Fruit fly (Drosophila melanogaster) whole organism, embryonic: ENCODE data around the gene CG12206.

ENCODE experiments used
- ATbp ChIP-seq: fragments of 200-800 bp; sonication (Bioruptor generic); optimal IDR thresholded peaks from 2 replicates; lab custom pipeline; 2017; ENCODE audit warnings: missing biosample characterization, mild to moderate bottlenecking, missing genetic modification characterization, missing genetic modification reagents
- Asciz ChIP-seq: fragments of 200-800 bp; sonication (Bioruptor generic); optimal IDR thresholded peaks from 2 replicates; lab custom pipeline; 2017; ENCODE audit warnings: missing biosample characterization, mild to moderate bottlenecking, missing genetic modification characterization, missing genetic modification reagents
- CG10274 ChIP-seq: fragments of 200-800 bp; sonication (Bioruptor generic); optimal IDR thresholded peaks from 3 replicates; lab custom pipeline; 2017; ENCODE audit warnings: missing biosample characterization, mild to moderate bottlenecking, missing genetic modification characterization
- CG11456 ChIP-seq: fragments of 200-800 bp; sonication (Bioruptor generic); IDR thresholded peaks from 3 replicates; pipeline ENCODE4 v1.3.6; 2022; ENCODE audit warnings: missing biosample characterization, missing genetic modification characterization
- CG11695 ChIP-seq: fragments of 200-800 bp; sonication (Bioruptor generic); IDR thresholded peaks from 3 replicates; pipeline ENCODE4 v1.3.6; 2022; ENCODE audit warnings: missing biosample characterization, missing genetic modification characterization
- CG15696 ChIP-seq: fragments of 200-800 bp; sonication (Bioruptor generic); optimal IDR thresholded peaks from 2 replicates; lab custom pipeline; 2019; ENCODE audit warnings: missing biosample characterization, mild to moderate bottlenecking, missing genetic modification characterization, moderate library complexity
- CG17186 ChIP-seq: fragments of 200-800 bp; sonication (Bioruptor generic); optimal IDR thresholded peaks from 3 replicates; lab custom pipeline; 2017; ENCODE audit warnings: missing biosample characterization, missing genetic modification reagents, missing genetic modification characterization
- CG17912 ChIP-seq: fragments of 200-800 bp; sonication (Bioruptor generic); optimal IDR thresholded peaks from 2 replicates; lab custom pipeline; 2018; ENCODE audit warnings: missing biosample characterization, mild to moderate bottlenecking, missing genetic modification characterization
- CG18262 ChIP-seq: fragments of 200-800 bp; optimal IDR thresholded peaks from 3 replicates; lab custom pipeline; 2019; ENCODE audit warnings: missing biosample characterization, mild to moderate bottlenecking, missing genetic modification characterization, moderate library complexity
- CG2129 ChIP-seq: fragments of 200-800 bp; sonication (Bioruptor generic); IDR thresholded peaks from 2 replicates; pipeline ENCODE4 v1.3.6; 2022; ENCODE audit warnings: missing biosample characterization, missing genetic modification characterization; ENCODE audit not compliant: partially characterized antibody
- CG2199 ChIP-seq: fragments of 200-800 bp; sonication (Bioruptor generic); IDR thresholded peaks from 3 replicates; pipeline ENCODE4 v1.3.6; 2022; ENCODE audit warnings: missing biosample characterization, missing genetic modification characterization
- CG2678 ChIP-seq: fragments of 200-800 bp; sonication (Bioruptor generic); optimal IDR thresholded peaks from 3 replicates; lab custom pipeline; 2019; ENCODE audit warnings: missing biosample characterization, mild to moderate bottlenecking, missing genetic modification characterization, moderate library complexity
- CG30403 ChIP-seq: fragments of 200-800 bp; sonication (Bioruptor generic); optimal IDR thresholded peaks from 3 replicates; lab custom pipeline; 2016; ENCODE audit warnings: missing biosample characterization, missing genetic modification characterization
- CG31365 ChIP-seq: fragments of 200-800 bp; sonication (Bioruptor generic); optimal IDR thresholded peaks from 2 replicates; lab custom pipeline; 2018; ENCODE audit warnings: missing biosample characterization, mild to moderate bottlenecking, missing genetic modification characterization
- CG31441 ChIP-seq: fragments of 200-800 bp; sonication (Bioruptor generic); IDR thresholded peaks from 2 replicates; pipeline ENCODE4 v1.3.6; 2022; ENCODE audit warnings: missing biosample characterization, missing genetic modification characterization
- CG32532 ChIP-seq: fragments of 200-800 bp; sonication (Bioruptor generic); IDR thresholded peaks from 2 replicates; pipeline ENCODE4 v1.3.6; 2022; ENCODE audit warnings: missing biosample characterization, missing genetic modification characterization
- CG34224 ChIP-seq: fragments of 200-800 bp; sonication (Bioruptor generic); IDR thresholded peaks from 3 replicates; pipeline ENCODE4 v1.3.6; 2022; ENCODE audit warnings: missing biosample characterization, missing genetic modification characterization; ENCODE audit not compliant: partially characterized antibody
- CG34422 ChIP-seq: fragments of 200-800 bp; sonication (Bioruptor generic); IDR thresholded peaks from 3 replicates; pipeline ENCODE4 v1.3.6; 2022; ENCODE audit warnings: missing biosample characterization, missing genetic modification characterization
- CG3847 ChIP-seq: fragments of 200-800 bp; sonication (Bioruptor generic); IDR thresholded peaks from 2 replicates; pipeline ENCODE4 v1.3.6; 2022; ENCODE audit warnings: missing biosample characterization, missing genetic modification characterization
- CG4282 ChIP-seq: fragments of 200-800 bp; sonication (Bioruptor generic); optimal IDR thresholded peaks from 2 replicates; lab custom pipeline; 2016; ENCODE audit warnings: missing biosample characterization, missing genetic modification characterization
- CG7271 ChIP-seq: fragments of 200-800 bp; sonication (Bioruptor generic); optimal IDR thresholded peaks from 2 replicates; lab custom pipeline; 2018; ENCODE audit warnings: missing biosample characterization, mild to moderate bottlenecking, missing genetic modification characterization, moderate library complexity
- CG7556 ChIP-seq: fragments of 200-800 bp; sonication (Bioruptor generic); optimal IDR thresholded peaks from 2 replicates; lab custom pipeline; 2017; ENCODE audit warnings: missing biosample characterization, mild to moderate bottlenecking, missing genetic modification characterization
- CG9215 ChIP-seq: fragments of 200-800 bp; sonication (Bioruptor generic); IDR thresholded peaks from 2 replicates; pipeline ENCODE4 v1.3.6; 2022; ENCODE audit warnings: missing biosample characterization, missing genetic modification characterization
- CG9876 ChIP-seq: fragments of 200-800 bp; sonication (Bioruptor generic); optimal IDR thresholded peaks from 2 replicates; lab custom pipeline; 2016; ENCODE audit warnings: missing biosample characterization, missing genetic modification characterization
- CTCF ChIP-seq: fragments of 200-800 bp; sonication (Bioruptor generic); optimal IDR thresholded peaks from 2 replicates; lab custom pipeline; 2017; ENCODE audit warnings: missing biosample characterization, mild to moderate bottlenecking, missing genetic modification characterization, moderate library complexity
- D ChIP-seq, 2 experiments: fragments of 200-800 bp in 1 of 2; fragments of >200 bp in 1 of 2; sonication (Bioruptor generic) in 1 of 2; optimal IDR thresholded peaks; 2 replicates in 1 of 2; 3 replicates in 1 of 2; lab custom pipeline; 2017; ENCODE audit warnings: mild to moderate bottlenecking in 1 of 2, missing biosample characterization in 1 of 2, missing genetic modification characterization in 1 of 2, missing genetic modification reagents in 1 of 2
- Hr51 ChIP-seq, 2 experiments: fragments of 200-800 bp; sonication (Bioruptor generic); optimal IDR thresholded peaks; 2 replicates in 1 of 2; 3 replicates in 1 of 2; lab custom pipeline; 2016 to 2018; ENCODE audit warnings: missing biosample characterization in 2 of 2, missing genetic modification characterization in 2 of 2, mild to moderate bottlenecking in 1 of 2, moderate library complexity in 1 of 2
- Med ChIP-seq: fragments of 200-800 bp; sonication (Bioruptor generic); peaks from one replicate; lab custom pipeline; 2016; ENCODE audit warnings: missing biosample characterization, missing genetic modification characterization, mild to moderate bottlenecking, inconsistent platforms, moderate library complexity
- Oaz ChIP-seq: fragments of 200-800 bp; sonication (Bioruptor generic); IDR thresholded peaks from 2 replicates; pipeline ENCODE4 v1.3.6; 2022; ENCODE audit warnings: missing biosample characterization, missing genetic modification characterization
- TFAM ChIP-seq: fragments of 200-800 bp; sonication (Bioruptor generic); optimal IDR thresholded peaks from 2 replicates; lab custom pipeline; 2017; ENCODE audit warnings: missing biosample characterization, missing genetic modification characterization, inconsistent platforms
- Tbp ChIP-seq: fragments of >200 bp; optimal IDR thresholded peaks from 2 replicates; lab custom pipeline; 2018; ENCODE audit warnings: missing biosample characterization, missing genetic modification characterization
- ato ChIP-seq: fragments of 200-800 bp; sonication (Bioruptor generic); IDR thresholded peaks from 2 replicates; pipeline ENCODE4 v1.3.6; 2022; ENCODE audit warnings: missing biosample characterization, missing genetic modification characterization; ENCODE audit not compliant: partially characterized antibody
- bsh ChIP-seq, 2 experiments: fragments of 200-800 bp; sonication (Bioruptor generic); optimal IDR thresholded peaks; 2 replicates each; lab custom pipeline; 2017 to 2018; ENCODE audit warnings: mild to moderate bottlenecking in 2 of 2, missing biosample characterization in 2 of 2, missing genetic modification characterization in 2 of 2, moderate library complexity in 1 of 2
- eve ChIP-seq, 2 experiments: fragments of >200 bp; optimal IDR thresholded peaks; 2 replicates each; lab custom pipeline; 2017; ENCODE audit warnings: missing biosample characterization in 2 of 2, missing genetic modification characterization in 2 of 2
- fd3F ChIP-seq: fragments of 200-800 bp; sonication (Bioruptor generic); optimal IDR thresholded peaks from 2 replicates; lab custom pipeline; 2018; ENCODE audit warnings: missing biosample characterization, mild to moderate bottlenecking, missing genetic modification characterization, moderate library complexity
- fru ChIP-seq: fragments of >200 bp; optimal IDR thresholded peaks from 2 replicates; lab custom pipeline; 2017
- ftz-f1 ChIP-seq: fragments of 200-800 bp; sonication (Bioruptor generic); optimal IDR thresholded peaks from 2 replicates; lab custom pipeline; 2016; ENCODE audit warnings: missing biosample characterization, missing genetic modification characterization
- gem ChIP-seq: fragments of 200-800 bp; sonication (Bioruptor generic); optimal IDR thresholded peaks from 2 replicates; lab custom pipeline; 2019; ENCODE audit warnings: missing biosample characterization, mild to moderate bottlenecking, missing genetic modification characterization, moderate library complexity
- gsb ChIP-seq: fragments of 200-800 bp; sonication (Bioruptor generic); IDR thresholded peaks from 2 replicates; pipeline ENCODE4 v1.3.6; 2022; ENCODE audit warnings: missing biosample characterization, missing genetic modification characterization
- insv ChIP-seq, 2 experiments: fragments of 200-800 bp; sonication (Bioruptor generic); optimal IDR thresholded peaks; 3 replicates each; lab custom pipeline; 2016 to 2018; ENCODE audit warnings: missing biosample characterization in 2 of 2, missing genetic modification characterization in 2 of 2
- jing ChIP-seq: fragments of 200-800 bp; sonication (Bioruptor generic); optimal IDR thresholded peaks from 2 replicates; lab custom pipeline; 2018; ENCODE audit warnings: missing biosample characterization, mild to moderate bottlenecking, missing genetic modification characterization
- mld ChIP-seq: fragments of 200-800 bp; sonication (Bioruptor generic); IDR thresholded peaks from 3 replicates; pipeline ENCODE4 v1.3.6; 2022; ENCODE audit warnings: missing biosample characterization, missing genetic modification characterization; ENCODE audit not compliant: partially characterized antibody
- odd ChIP-seq: fragments of 200-800 bp; sonication (Bioruptor generic); optimal IDR thresholded peaks from 2 replicates; lab custom pipeline; 2017; ENCODE audit warnings: missing biosample characterization, mild to moderate bottlenecking, missing genetic modification characterization
- rib ChIP-seq: fragments of 200-800 bp; sonication (Bioruptor generic); IDR thresholded peaks from 2 replicates; pipeline ENCODE4 v1.3.6; 2022; ENCODE audit warnings: missing biosample characterization, missing genetic modification characterization
- schlank ChIP-seq: fragments of 200-800 bp; sonication (Bioruptor generic); optimal IDR thresholded peaks from 2 replicates; lab custom pipeline; 2018; ENCODE audit warnings: missing biosample characterization, mild to moderate bottlenecking, missing genetic modification characterization
- tgo ChIP-seq: fragments of 200-800 bp; sonication (Bioruptor generic); IDR thresholded peaks from 3 replicates; pipeline ENCODE4 v1.3.6; 2022; ENCODE audit warnings: missing biosample characterization, missing genetic modification characterization
- tin ChIP-seq: fragments of 200-800 bp; sonication (Bioruptor generic); optimal IDR thresholded peaks from 3 replicates; lab custom pipeline; 2016; ENCODE audit warnings: missing biosample characterization, missing genetic modification characterization
- zen2 ChIP-seq: fragments of 200-800 bp; sonication (Bioruptor generic); IDR thresholded peaks from 3 replicates; pipeline ENCODE4 v1.3.6; 2022; ENCODE audit warnings: missing biosample characterization, missing genetic modification characterization; ENCODE audit not compliant: partially characterized antibody

CG12206 gene

dm6 chrX:3474476-3475439 is at the start of gene CG12206 (continued):
- TF ChIP-seq bsh (GFP tag; optimal IDR thresholded peaks at IDR 0.05; lab: Kevin White, UChicago) (peak; percentile 61 to 86), CG2678 (tag; lab: Kevin White, UChicago) (peak; percentile 83), Oaz (no peak), CG2199 (GFP tag; lab: Robert Waterston, UW) (no peak), CG11456 (GFP tag; lab: Robert Waterston, UW) (no peak), CG3847 (GFP tag; lab: Robert Waterston, UW) (peak; percentile 63), CG10274 (GFP tag; lab: Kevin White, UChicago) (no peak), CG9215 (GFP tag; lab: Robert Waterston, UW) (peak; percentile 71), CG17186 (GFP tag; lab: Kevin White, UChicago) (no peak), zen2 (GFP tag; lab: Robert Waterston, UW) (no peak), CG4282 (GFP tag; lab: Kevin White, UChicago) (no peak), gsb (GFP tag; lab: Robert Waterston, UW) (no peak; the same call in 1 of the 2 replicates), tgo (GFP tag; lab: Robert Waterston, UW) (peak; percentile 58; the same call in 2 of the 3 replicates), CG34422 (GFP tag; lab: Robert Waterston, UW) (no peak), tin (GFP tag; lab: Kevin White, UChicago) (peak; percentile 13), eve (GFP tag; optimal IDR thresholded peaks at IDR 0.05; lab: Kevin White, UChicago) (no peak), gem (tag; lab: Kevin White, UChicago) (peak; percentile 78), fru (lab: Kevin White, UChicago) (no peak), CG32532 (GFP tag; lab: Robert Waterston, UW) (peak; percentile 74; the same call in 1 of the 2 replicates), CG11695 (GFP tag; lab: Robert Waterston, UW) (peak; percentile 64; the same call in 2 of the 3 replicates), odd (GFP tag; lab: Kevin White, UChicago) (no peak), TFAM (GFP tag; lab: Kevin White, UChicago) (no peak), D (optimal IDR thresholded peaks at IDR 0.05; lab: Kevin White, UChicago) (no peak), D (GFP tag; optimal IDR thresholded peaks at IDR 0.05; lab: Kevin White, UChicago) (peak; percentile 33), insv (GFP tag; optimal IDR thresholded peaks at IDR 0.05; lab: Kevin White, UChicago) (no peak), ato (GFP tag; lab: Robert Waterston, UW) (no peak), rib (GFP tag; lab: Robert Waterston, UW) (no peak), mld (no peak), Hr51 (GFP tag; optimal IDR thresholded peaks at IDR 0.05; lab: Kevin White, UChicago) (peak in 1 of 2 experiments; percentile 74), CG15696 (tag; lab: Kevin White, UChicago) (no peak), CG18262 (peak; percentile 71), CG9876 (GFP tag; lab: Kevin White, UChicago) (no peak), CG30403 (GFP tag; lab: Kevin White, UChicago) (peak; percentile 45), CG31365 (no peak), ftz-f1 (GFP tag; lab: Kevin White, UChicago) (no peak), CG31441 (GFP tag; lab: Robert Waterston, UW) (peak; percentile 71), CG7556 (GFP tag; lab: Kevin White, UChicago) (peak; percentile 64), Tbp (GFP tag; lab: Kevin White, UChicago) (no peak), Asciz (GFP tag; lab: Kevin White, UChicago) (peak; percentile 9), CG17912 (no peak), Med (GFP tag; lab: Kevin White, UChicago) (peak; percentile 70), jing (GFP tag; lab: Kevin White, UChicago) (no peak), CG34224 (no peak), fd3F (peak; percentile 43), CTCF (GFP tag; lab: Kevin White, UChicago) (no peak), CG2129 (GFP tag; lab: Robert Waterston, UW) (no peak), CG7271 (tag; lab: Kevin White, UChicago) (no peak), schlank (no peak), ATbp (GFP tag; lab: Kevin White, UChicago) (peak; percentile 52)
